Fruit fly (Drosophila melanogaster): ENCODE data around the gene GstD8.

- TF ChIP-seq pad (GFP tag; optimal IDR thresholded peaks at IDR 0.05) (no peak), bab1 (GFP tag; optimal IDR thresholded peaks at IDR 0.05) (no peak), CG12768 (GFP tag; optimal IDR thresholded peaks at IDR 0.05) (no peak), Clk (GFP tag; optimal IDR thresholded peaks at IDR 0.05) (no peak), CG7045 (GFP tag; optimal IDR thresholded peaks at IDR 0.05) (no peak), Hr96 (GFP tag; optimal IDR thresholded peaks at IDR 0.05) (no peak), ovo (GFP tag; optimal IDR thresholded peaks at IDR 0.05) (no peak), cnc (optimal IDR thresholded peaks at IDR 0.05) (no peak)
Observed at dm6 chr3R:12352003-12352402, 27.8 kb upstream of the GstD8 start, which contains the start of gene CG10041.
